Fruit fly (Drosophila melanogaster) whole organism, embryonic: ENCODE data around the gene Dora.

Experiments
- Ada2b ChIP-seq: fragments of 200-800 bp; sonication (Bioruptor generic); IDR thresholded peaks from 2 replicates; pipeline ENCODE4 v1.3.6; 2022; ENCODE audit warnings: missing biosample characterization, missing genetic modification characterization
- CG10366 ChIP-seq: fragments of 200-800 bp; sonication (Bioruptor generic); IDR thresholded peaks from 2 replicates; pipeline ENCODE4 v1.3.6; 2022; ENCODE audit warnings: missing biosample characterization, missing genetic modification characterization
- CG10462 ChIP-seq: fragments of 200-800 bp; sonication (Bioruptor generic); optimal IDR thresholded peaks from 2 replicates; lab custom pipeline; 2016; ENCODE audit warnings: missing biosample characterization, missing genetic modification characterization
- CG12155 ChIP-seq: fragments of 200-800 bp; sonication (Bioruptor generic); optimal IDR thresholded peaks from 3 replicates; lab custom pipeline; 2016; ENCODE audit warnings: missing biosample characterization, missing genetic modification characterization
- CG12769 ChIP-seq: fragments of 200-800 bp; sonication (Bioruptor generic); optimal IDR thresholded peaks from 2 replicates; lab custom pipeline; 2019; ENCODE audit warnings: missing biosample characterization, mild to moderate bottlenecking, missing genetic modification characterization, moderate library complexity
- CG14014 ChIP-seq: fragments of 200-800 bp; sonication (Bioruptor generic); IDR thresholded peaks from 2 replicates; pipeline ENCODE4 v1.3.6; 2022; ENCODE audit warnings: missing biosample characterization, missing genetic modification characterization
- CG14441 ChIP-seq: fragments of 200-800 bp; sonication (Bioruptor generic); IDR thresholded peaks from 2 replicates; pipeline ENCODE4 v1.3.6; 2022; ENCODE audit warnings: missing biosample characterization, missing genetic modification characterization
- CG16813 ChIP-seq: fragments of 200-800 bp; sonication (Bioruptor generic); IDR thresholded peaks from 3 replicates; pipeline ENCODE4 v1.3.6; 2022; ENCODE audit warnings: missing biosample characterization, missing genetic modification characterization; ENCODE audit not compliant: partially characterized antibody
- CG30403 ChIP-seq: fragments of 200-800 bp; sonication (Bioruptor generic); optimal IDR thresholded peaks from 3 replicates; lab custom pipeline; 2016; ENCODE audit warnings: missing biosample characterization, missing genetic modification characterization
- CG31224 ChIP-seq: fragments of 200-800 bp; sonication (Bioruptor generic); IDR thresholded peaks from 2 replicates; pipeline ENCODE4 v1.3.6; 2022; ENCODE audit warnings: missing biosample characterization, missing genetic modification characterization
- CG6813 ChIP-seq: fragments of 200-800 bp; sonication (Bioruptor generic); optimal IDR thresholded peaks from 2 replicates; lab custom pipeline; 2017; ENCODE audit warnings: missing biosample characterization, missing genetic modification characterization, mild to moderate bottlenecking, moderate library complexity, missing genetic modification reagents
- CG7987 ChIP-seq: fragments of 200-800 bp; sonication (Bioruptor generic); optimal IDR thresholded peaks from 2 replicates; lab custom pipeline; 2018; ENCODE audit warnings: missing biosample characterization, mild to moderate bottlenecking, missing genetic modification characterization, moderate library complexity
- CG8924 ChIP-seq: fragments of 200-800 bp; optimal IDR thresholded peaks from 3 replicates; lab custom pipeline; 2019; ENCODE audit warnings: missing biosample characterization, mild to moderate bottlenecking, missing genetic modification characterization, moderate library complexity
- CG9609 ChIP-seq: fragments of 200-800 bp; sonication (Bioruptor generic); optimal IDR thresholded peaks from 3 replicates; lab custom pipeline; 2016; ENCODE audit warnings: missing biosample characterization, missing genetic modification characterization
- CG9727 ChIP-seq: fragments of 200-800 bp; sonication (Bioruptor generic); optimal IDR thresholded peaks from 3 replicates; lab custom pipeline; 2017; ENCODE audit warnings: missing biosample characterization, mild to moderate bottlenecking, missing genetic modification characterization
- Ets65A ChIP-seq: fragments of 200-800 bp; sonication (Bioruptor generic); peaks from one replicate; lab custom pipeline; 2016; ENCODE audit warnings: missing biosample characterization, missing genetic modification characterization
- Hand ChIP-seq: fragments of 200-800 bp; sonication (Bioruptor generic); optimal IDR thresholded peaks from 2 replicates; lab custom pipeline; 2017; ENCODE audit warnings: mild to moderate bottlenecking, missing biosample characterization, missing genetic modification reagents, missing genetic modification characterization
- HmgD ChIP-seq: fragments of 200-800 bp; sonication (Bioruptor generic); optimal IDR thresholded peaks from 3 replicates; lab custom pipeline; 2016; ENCODE audit warnings: missing biosample characterization, missing genetic modification characterization
- Lpt ChIP-seq: fragments of >200 bp; optimal IDR thresholded peaks from 2 replicates; lab custom pipeline; 2018; ENCODE audit warnings: missing biosample characterization, missing genetic modification characterization
- MESR4 ChIP-seq: fragments of 200-800 bp; sonication (Bioruptor generic); optimal IDR thresholded peaks from 2 replicates; lab custom pipeline; 2018; ENCODE audit warnings: missing biosample characterization, mild to moderate bottlenecking, missing genetic modification characterization, moderate library complexity
- NC2β ChIP-seq: fragments of 200-800 bp; sonication (Bioruptor generic); optimal IDR thresholded peaks from 2 replicates; lab custom pipeline; 2016; ENCODE audit warnings: missing biosample characterization, missing genetic modification characterization
- NK7.1 ChIP-seq: fragments of 200-800 bp; sonication (Bioruptor generic); optimal IDR thresholded peaks from 3 replicates; lab custom pipeline; 2016; ENCODE audit warnings: missing biosample characterization, missing genetic modification characterization
- Nf-YC ChIP-seq: fragments of 200-800 bp; optimal IDR thresholded peaks from 3 replicates; lab custom pipeline; 2019; ENCODE audit warnings: missing biosample characterization, mild to moderate bottlenecking, missing genetic modification characterization, moderate library complexity
- Ptx1 ChIP-seq: fragments of 200-800 bp; sonication (Bioruptor generic); IDR thresholded peaks from 2 replicates; pipeline ENCODE4 v1.3.6; 2022; ENCODE audit warnings: missing biosample characterization, missing genetic modification characterization
- Ssrp ChIP-seq: fragments of 200-800 bp; sonication (Bioruptor generic); optimal IDR thresholded peaks from 2 replicates; lab custom pipeline; 2018; ENCODE audit warnings: missing biosample characterization, mild to moderate bottlenecking, missing genetic modification characterization, moderate library complexity
- Xrp1 ChIP-seq: fragments of 200-800 bp; sonication (Bioruptor generic); IDR thresholded peaks from 2 replicates; pipeline ENCODE4 v1.3.6; 2022; ENCODE audit warnings: missing biosample characterization, missing genetic modification characterization
- ap ChIP-seq: fragments of 200-800 bp; sonication (Bioruptor generic); IDR thresholded peaks from 2 replicates; pipeline ENCODE4 v1.3.6; 2022; ENCODE audit warnings: missing biosample characterization, missing genetic modification characterization
- crc ChIP-seq: fragments of 200-800 bp; sonication (Bioruptor generic); optimal IDR thresholded peaks from 2 replicates; lab custom pipeline; 2016; ENCODE audit warnings: missing biosample characterization, missing genetic modification characterization
- dan ChIP-seq: fragments of 200-800 bp; sonication (Bioruptor generic); IDR thresholded peaks from 2 replicates; pipeline ENCODE4 v1.3.6; 2022; ENCODE audit warnings: missing biosample characterization, missing genetic modification characterization
- dysf ChIP-seq: fragments of 200-800 bp; sonication (Bioruptor generic); IDR thresholded peaks from 3 replicates; pipeline ENCODE4 v1.3.6; 2022; ENCODE audit warnings: missing biosample characterization, missing genetic modification characterization
- exex ChIP-seq: fragments of 200-800 bp; sonication (Bioruptor generic); optimal IDR thresholded peaks from 4 replicates; lab custom pipeline; 2018; ENCODE audit warnings: missing biosample characterization, mild to moderate bottlenecking, missing genetic modification characterization, moderate library complexity
- fd64A ChIP-seq: fragments of 200-800 bp; sonication (Bioruptor generic); optimal IDR thresholded peaks from 3 replicates; lab custom pipeline; 2018; ENCODE audit warnings: missing biosample characterization, mild to moderate bottlenecking, missing genetic modification characterization
- hbn ChIP-seq: fragments of 200-800 bp; sonication (Bioruptor generic); IDR thresholded peaks from 2 replicates; pipeline ENCODE4 v1.3.6; 2022; ENCODE audit warnings: missing biosample characterization, missing genetic modification characterization; ENCODE audit not compliant: partially characterized antibody
- hkb ChIP-seq, 2 experiments: fragments of 200-800 bp in 1 of 2; fragments of >200 bp in 1 of 2; sonication (Bioruptor generic) in 1 of 2; IDR thresholded peaks in 1 of 2; optimal IDR thresholded peaks in 1 of 2; 2 replicates each; pipeline versions ENCODE4 v1.3.6 to Lab custom; 2017 to 2022; ENCODE audit warnings: missing biosample characterization in 1 of 2, missing genetic modification characterization in 1 of 2
- kni ChIP-seq: fragments of 200-800 bp; sonication (Bioruptor generic); optimal IDR thresholded peaks from 3 replicates; lab custom pipeline; 2017; ENCODE audit warnings: mild to moderate bottlenecking, missing biosample characterization, missing genetic modification reagents, missing genetic modification characterization
- luna ChIP-seq: fragments of 200-800 bp; sonication (Bioruptor generic); optimal IDR thresholded peaks from 2 replicates; lab custom pipeline; 2016; ENCODE audit warnings: missing biosample characterization, missing genetic modification characterization
- mld ChIP-seq: fragments of 200-800 bp; sonication (Bioruptor generic); IDR thresholded peaks from 3 replicates; pipeline ENCODE4 v1.3.6; 2022; ENCODE audit warnings: missing biosample characterization, missing genetic modification characterization; ENCODE audit not compliant: partially characterized antibody
- nerfin-1 ChIP-seq: fragments of 200-800 bp; sonication (Bioruptor generic); optimal IDR thresholded peaks from 3 replicates; lab custom pipeline; 2019; ENCODE audit warnings: missing biosample characterization, mild to moderate bottlenecking, missing genetic modification characterization, moderate library complexity
- otp ChIP-seq: fragments of 200-800 bp; sonication (Bioruptor generic); IDR thresholded peaks from 3 replicates; pipeline ENCODE4, ENCODE4 v1.3.6; 2022; ENCODE audit warnings: missing biosample characterization, missing genetic modification characterization
- pfk ChIP-seq: fragments of 200-800 bp; sonication (Bioruptor generic); optimal IDR thresholded peaks from 2 replicates; lab custom pipeline; 2018; ENCODE audit warnings: missing biosample characterization, mild to moderate bottlenecking, missing genetic modification characterization, moderate library complexity
- pum ChIP-seq: fragments of 200-800 bp; sonication (Bioruptor generic); optimal IDR thresholded peaks from 2 replicates; lab custom pipeline; 2016; ENCODE audit warnings: missing biosample characterization, missing genetic modification characterization
- sens ChIP-seq: fragments of 200-800 bp; sonication (Bioruptor generic); peaks from one replicate; lab custom pipeline; 2016; ENCODE audit warnings: missing biosample characterization, missing genetic modification characterization
- seq ChIP-seq: fragments of 200-800 bp; sonication (Bioruptor generic); IDR thresholded peaks from 2 replicates; pipeline ENCODE4 v1.3.6; 2022; ENCODE audit warnings: missing biosample characterization, missing genetic modification characterization
- sim ChIP-seq: fragments of 200-800 bp; sonication (Bioruptor generic); IDR thresholded peaks from 2 replicates; pipeline ENCODE4 v1.3.6; 2022; ENCODE audit warnings: missing biosample characterization, missing genetic modification characterization
- slp2 ChIP-seq: fragments of 200-800 bp; sonication (Bioruptor generic); optimal IDR thresholded peaks from 2 replicates; lab custom pipeline; 2016; ENCODE audit warnings: missing biosample characterization, missing genetic modification characterization
- stc ChIP-seq: fragments of 200-800 bp; sonication (Bioruptor generic); IDR thresholded peaks from 2 replicates; pipeline ENCODE4 v1.3.6; 2022; ENCODE audit warnings: missing biosample characterization, missing genetic modification characterization
- tio ChIP-seq: fragments of 200-800 bp; sonication (Bioruptor generic); optimal IDR thresholded peaks from 2 replicates; lab custom pipeline; 2017; ENCODE audit warnings: missing biosample characterization, missing genetic modification characterization, inconsistent platforms
- unpg ChIP-seq: fragments of 200-800 bp; sonication (Bioruptor generic); optimal IDR thresholded peaks from 3 replicates; lab custom pipeline; 2018; ENCODE audit warnings: missing biosample characterization, mild to moderate bottlenecking, missing genetic modification characterization, moderate library complexity
- vfl ChIP-seq: fragments of 200-800 bp; sonication (Bioruptor generic); optimal IDR thresholded peaks from 2 replicates; lab custom pipeline; 2016; ENCODE audit warnings: missing biosample characterization, missing genetic modification characterization

Gene Dora

dm6 chrX:18848338-18849021 lies 15.3 kb upstream of the Dora start, which contains the start of gene shop (continued):
- TF ChIP-seq CG6813 (GFP tag; lab: Kevin White, UChicago) (peak; percentile 55), luna (no peak), stc (GFP tag; lab: Robert Waterston, UW) (peak; percentile 52), sim (GFP tag; lab: Robert Waterston, UW) (0 out of 2 replicates have a peak, but pooled peaks have one; percentile 25), sens (peak; percentile 91), CG14014 (GFP tag; lab: Robert Waterston, UW) (peak; percentile 73; the same call in 1 of the 2 replicates), CG8924 (peak; percentile 91), exex (tag; lab: Kevin White, UChicago) (no peak), CG12155 (GFP tag; lab: Kevin White, UChicago) (peak; percentile 76), Lpt (GFP tag; lab: Kevin White, UChicago) (no peak), Ada2b (GFP tag; lab: Robert Waterston, UW) (peak; percentile 51; the same call in 1 of the 2 replicates), Ssrp (tag; lab: Kevin White, UChicago) (peak; percentile 87), dan (GFP tag; lab: Robert Waterston, UW) (no peak), CG14441 (GFP tag; lab: Robert Waterston, UW) (peak; percentile 57; the same call in 1 of the 2 replicates), Ets65A (peak; percentile 97), CG12769 (tag; lab: Kevin White, UChicago) (peak; percentile 89), MESR4 (no peak), CG7987 (GFP tag; lab: Kevin White, UChicago) (peak; percentile 55), HmgD (GFP tag; lab: Kevin White, UChicago) (no peak), vfl (peak; percentile 67), hbn (peak; percentile 42; the same call in 1 of the 2 replicates), NK7.1 (GFP tag; lab: Kevin White, UChicago) (peak; percentile 21), CG10366 (GFP tag; lab: Robert Waterston, UW) (peak; percentile 67), CG30403 (GFP tag; lab: Kevin White, UChicago) (peak; percentile 95), crc (GFP tag; lab: Kevin White, UChicago) (peak; percentile 11), ap (GFP tag; lab: Robert Waterston, UW) (peak; percentile 40; the same call in 1 of the 2 replicates), Ptx1 (GFP tag; lab: Robert Waterston, UW) (peak; percentile 80), CG16813 (peak; percentile 46; the same call in 2 of the 3 replicates), nerfin-1 (tag; lab: Kevin White, UChicago) (peak; percentile 81), unpg (GFP tag; lab: Kevin White, UChicago) (peak; percentile 84), kni (GFP tag; lab: Kevin White, UChicago) (peak; percentile 15), otp (peak; percentile 39; the same call in 1 of the 3 replicates), pum (GFP tag; lab: Kevin White, UChicago) (peak; percentile 64), mld (GFP tag; lab: Robert Waterston, UW) (no peak), pfk (no peak), seq (GFP tag; lab: Robert Waterston, UW) (peak; percentile 66), slp2 (peak; percentile 63), dysf (peak; percentile 89), tio (GFP tag; lab: Kevin White, UChicago) (no peak), NC2β (GFP tag; lab: Kevin White, UChicago) (peak; percentile 7), CG9609 (GFP tag; lab: Kevin White, UChicago) (peak; percentile 64), Xrp1 (GFP tag; lab: Robert Waterston, UW) (peak; percentile 73), Hand (GFP tag; lab: Kevin White, UChicago) (peak; percentile 83), hkb (optimal IDR thresholded peaks at IDR 0.05; lab: Kevin White, UChicago) (no peak), hkb (GFP tag; IDR thresholded peaks at IDR 0.05; lab: Robert Waterston, UW) (peak; percentile 60), CG9727 (peak; percentile 87), CG31224 (GFP tag; lab: Robert Waterston, UW) (peak; percentile 59), Nf-YC (peak; percentile 80), fd64A (GFP tag; lab: Kevin White, UChicago) (peak; percentile 40), CG10462 (peak; percentile 64)
